Fruit fly (Drosophila melanogaster): Measurements from ENCODE around the gene Nemp.

Gene Nemp

DNA sequence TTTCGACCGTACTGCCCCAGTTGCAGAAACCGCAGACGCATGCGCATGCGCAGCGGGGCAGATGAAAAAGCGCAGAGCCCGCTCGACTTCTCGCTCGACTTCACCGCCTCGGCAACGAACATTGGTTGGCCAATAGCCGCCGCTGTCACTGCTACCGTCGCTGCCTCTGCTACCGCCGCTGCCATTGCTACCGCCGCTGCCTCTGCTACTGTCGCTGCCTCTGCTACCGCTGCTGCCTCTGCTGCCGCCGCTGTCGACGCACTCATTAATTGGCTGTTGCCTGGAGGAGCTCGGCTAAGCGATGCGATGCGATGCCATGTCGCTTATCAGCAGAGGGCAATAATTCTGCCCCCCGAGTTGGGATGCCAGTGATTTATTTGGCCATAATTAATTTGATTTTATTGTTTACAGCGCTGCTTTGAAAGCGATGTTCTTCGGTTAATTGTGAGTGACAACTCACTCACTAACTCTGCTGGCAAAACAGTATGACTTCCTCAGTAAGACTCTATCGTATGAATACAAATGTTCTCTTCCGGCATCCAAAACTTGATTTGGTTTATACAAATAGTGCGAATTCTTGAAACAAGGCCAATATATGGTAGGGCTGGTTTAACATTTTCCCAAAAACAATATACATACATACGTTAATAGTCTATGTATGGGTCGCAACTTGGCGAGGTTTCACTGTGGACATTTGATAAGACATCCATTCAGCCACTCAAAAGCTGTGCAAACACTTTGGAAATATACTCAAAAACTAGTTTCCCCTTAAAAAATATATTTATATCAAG, 16.1 kb upstream of the Nemp start (continued):
- TF ChIP-seq CG1602 (GFP tag; optimal IDR thresholded peaks at IDR 0.05) (no peak), ssp (GFP tag; IDR thresholded peaks at IDR 0.05) (no peak), HLH3B (GFP tag; IDR thresholded peaks at IDR 0.05) (no peak), H2.0 (GFP tag; IDR thresholded peaks at IDR 0.05) (no peak), nau (GFP tag; optimal IDR thresholded peaks at IDR 0.05) (no peak), Sry-β (GFP tag; optimal IDR thresholded peaks at IDR 0.05) (no peak), CG31441 (GFP tag; IDR thresholded peaks at IDR 0.05) (peak; percentile 18; the same call in 1 of the 2 replicates), Oaz (GFP tag; IDR thresholded peaks at IDR 0.05) (no peak), CG9215 (GFP tag; IDR thresholded peaks at IDR 0.05) (no peak), eve (GFP tag; optimal IDR thresholded peaks at IDR 0.05) (no peak), inv (GFP tag; IDR thresholded peaks at IDR 0.05; ENCODE audit: partially characterized antibody) (no peak), MESR4 (GFP tag; optimal IDR thresholded peaks at IDR 0.05) (no peak), insv (GFP tag; optimal IDR thresholded peaks at IDR 0.05) (no peak), sc (optimal IDR thresholded peaks at IDR 0.05) (no peak), sc (GFP tag; optimal IDR thresholded peaks at IDR 0.05) (no peak), Ets65A (GFP tag) (no peak), Hmr (GFP tag; optimal IDR thresholded peaks at IDR 0.05) (peak; percentile 21), Jarid2 (GFP tag; optimal IDR thresholded peaks at IDR 0.05) (no peak), HLH4C (GFP tag; IDR thresholded peaks at IDR 0.05; ENCODE audit: partially characterized antibody) (no peak), Deaf1 (tag; optimal IDR thresholded peaks at IDR 0.05) (no peak), CG18619 (GFP tag; optimal IDR thresholded peaks at IDR 0.05) (no peak), Dref (GFP tag; IDR thresholded peaks at IDR 0.05) (no peak), gce (GFP tag; IDR thresholded peaks at IDR 0.05) (no peak), luna (GFP tag; optimal IDR thresholded peaks at IDR 0.05) (no peak), Poxn (GFP tag; IDR thresholded peaks at IDR 0.05) (no peak), salm (tag; optimal IDR thresholded peaks at IDR 0.05) (no peak), ham (GFP tag; IDR thresholded peaks at IDR 0.05) (no peak), CG7372 (GFP tag; IDR thresholded peaks at IDR 0.05) (no peak), HLH54F (GFP tag; optimal IDR thresholded peaks at IDR 0.05) (no peak), lilli (GFP tag; optimal IDR thresholded peaks at IDR 0.05) (no peak), CG4617 (GFP tag; optimal IDR thresholded peaks at IDR 0.05; ENCODE audit: borderline replicate concordance) (no peak), gem (tag; optimal IDR thresholded peaks at IDR 0.05) (peak; percentile 65), cad (GFP tag; optimal IDR thresholded peaks at IDR 0.05) (no peak), B-H2 (GFP tag; optimal IDR thresholded peaks at IDR 0.05) (no peak), Dll (GFP tag; IDR thresholded peaks at IDR 0.05; ENCODE audit: partially characterized antibody) (no peak), Fer1 (GFP tag; optimal IDR thresholded peaks at IDR 0.05) (peak; percentile 27), chm (GFP tag; IDR thresholded peaks at IDR 0.05) (no peak), Mrtf (GFP tag; IDR thresholded peaks at IDR 0.05) (no peak), Oli (tag; optimal IDR thresholded peaks at IDR 0.05) (peak; percentile 33), CG2129 (GFP tag; IDR thresholded peaks at IDR 0.05; ENCODE audit: partially characterized antibody) (no peak), CG7556 (GFP tag; optimal IDR thresholded peaks at IDR 0.05) (peak; percentile 20), CG17802 (tag; optimal IDR thresholded peaks at IDR 0.05) (no peak), pum (GFP tag; optimal IDR thresholded peaks at IDR 0.05) (no peak), CG15696 (tag; optimal IDR thresholded peaks at IDR 0.05) (no peak), CG9932 (GFP tag; IDR thresholded peaks at IDR 0.05) (peak; percentile 33; the same call in 1 of the 2 replicates), CG4282 (GFP tag; optimal IDR thresholded peaks at IDR 0.05) (no peak), CG10267 (tag; optimal IDR thresholded peaks at IDR 0.05) (no peak), crol (GFP tag; IDR thresholded peaks at IDR 0.05) (no peak), ash1 (GFP tag; optimal IDR thresholded peaks at IDR 0.05) (no peak), CG6254 (GFP tag; optimal IDR thresholded peaks at IDR 0.05) (no peak), btn (GFP tag; optimal IDR thresholded peaks at IDR 0.05) (no peak)

Data from whole organism, embryonic.